Worm (Caenorhabditis elegans) whole organism, late embryonic: ENCODE measurements around the gene F15G9.2.

Experiments
- C08G9.2 ChIP-seq: sonication (generic microtip); optimal IDR thresholded peaks from 2 replicates; lab custom pipeline; 2016; ENCODE audit warnings: mild to moderate bottlenecking, missing genetic modification characterization, moderate library complexity, missing compliant biosample characterization
- K09A11.1 ChIP-seq: sonication (generic microtip); optimal IDR thresholded peaks from 2 replicates; lab custom pipeline; 2017; ENCODE audit warnings: antibody characterized with exemption, mild to moderate bottlenecking, missing genetic modification characterization, missing compliant biosample characterization; ENCODE audit not compliant: insufficient read depth
- Y22D7AL.16 ChIP-seq: sonication (generic microtip); optimal IDR thresholded peaks from 2 replicates; lab custom pipeline; 2016; ENCODE audit warnings: missing genetic modification characterization, missing compliant biosample characterization
- ceh-14 ChIP-seq: sonication (generic microtip); optimal IDR thresholded peaks from 2 replicates; lab custom pipeline; 2016; ENCODE audit warnings: missing genotype, missing genetic modification characterization, missing compliant biosample characterization
- ceh-18 ChIP-seq: sonication (generic microtip); optimal IDR thresholded peaks from 2 replicates; lab custom pipeline; 2016; ENCODE audit warnings: missing genetic modification characterization, missing compliant biosample characterization
- ceh-2 ChIP-seq: sonication (generic microtip); optimal IDR thresholded peaks from 2 replicates; lab custom pipeline; 2016; ENCODE audit warnings: missing genotype, missing genetic modification characterization, missing compliant biosample characterization
- ceh-24 ChIP-seq: sonication (generic microtip); optimal IDR thresholded peaks from 2 replicates; lab custom pipeline; 2016; ENCODE audit warnings: mild to moderate bottlenecking, missing genetic modification characterization, missing compliant biosample characterization
- ceh-48 ChIP-seq: sonication (generic microtip); optimal IDR thresholded peaks from 2 replicates; lab custom pipeline; 2016; ENCODE audit warnings: missing genetic modification characterization, inconsistent platforms, missing compliant biosample characterization
- ceh-6 ChIP-seq: fragments of 200-800 bp; sonication (Bioruptor generic); optimal IDR thresholded peaks from 2 replicates; lab custom pipeline; 2018; ENCODE audit warnings: mild to moderate bottlenecking, missing genetic modification characterization, missing compliant biosample characterization
- che-1 ChIP-seq: sonication (generic microtip); optimal IDR thresholded peaks from 2 replicates; lab custom pipeline; 2016; ENCODE audit warnings: mild to moderate bottlenecking, missing genetic modification characterization, missing compliant biosample characterization
- dmd-4 ChIP-seq: sonication (generic microtip); optimal IDR thresholded peaks from 2 replicates; lab custom pipeline; 2016; ENCODE audit warnings: borderline replicate concordance, missing genetic modification characterization, missing compliant biosample characterization
- elt-2 ChIP-seq: sonication (generic microtip); optimal IDR thresholded peaks from 2 replicates; lab custom pipeline; 2016; ENCODE audit warnings: missing genetic modification reagents, missing genetic modification characterization, missing compliant biosample characterization
- eyg-1 ChIP-seq: sonication (generic microtip); optimal IDR thresholded peaks from 2 replicates; lab custom pipeline; 2016; ENCODE audit warnings: missing genotype, missing genetic modification characterization, missing compliant biosample characterization
- fkh-10 ChIP-seq: fragments of 150-350 bp; optimal IDR thresholded peaks from 2 replicates; lab custom pipeline; 2014; ENCODE audit warnings: missing biosample characterization, missing genetic modification reagents, missing genetic modification characterization
- fkh-6 ChIP-seq: sonication (generic microtip); optimal IDR thresholded peaks from 2 replicates; lab custom pipeline; 2016; ENCODE audit warnings: missing genetic modification characterization, missing compliant biosample characterization
- hlh-13 ChIP-seq: fragments of 200-800 bp; sonication (Bioruptor generic); optimal IDR thresholded peaks from 2 replicates; lab custom pipeline; 2018; ENCODE audit warnings: mild to moderate bottlenecking, missing genetic modification characterization, missing compliant biosample characterization
- hlh-30 ChIP-seq: sonication (generic microtip); optimal IDR thresholded peaks from 2 replicates; lab custom pipeline; 2017; ENCODE audit warnings: antibody characterized with exemption, missing genetic modification characterization, missing compliant biosample characterization; ENCODE audit not compliant: insufficient read depth
- hlh-6 ChIP-seq: sonication (generic microtip); optimal IDR thresholded peaks from 2 replicates; lab custom pipeline; 2016; ENCODE audit warnings: missing genotype, missing genetic modification characterization, missing compliant biosample characterization
- lin-11 ChIP-seq: fragments of 200-800 bp; sonication (Bioruptor generic); optimal IDR thresholded peaks from 2 replicates; lab custom pipeline; 2018; ENCODE audit warnings: mild to moderate bottlenecking, missing genetic modification characterization, missing compliant biosample characterization
- madf-2 ChIP-seq: sonication (generic microtip); optimal IDR thresholded peaks from 2 replicates; lab custom pipeline; 2017; ENCODE audit warnings: missing genetic modification characterization, missing compliant biosample characterization
- mec-3 ChIP-seq: sonication (generic microtip); optimal IDR thresholded peaks from 2 replicates; lab custom pipeline; 2016; ENCODE audit warnings: borderline replicate concordance, missing genetic modification characterization, missing compliant biosample characterization
- odd-2 ChIP-seq: sonication (generic microtip); optimal IDR thresholded peaks from 2 replicates; lab custom pipeline; 2017; ENCODE audit warnings: antibody characterized with exemption, mild to moderate bottlenecking, missing genetic modification characterization, missing compliant biosample characterization
- pag-3 ChIP-seq: sonication (generic microtip); optimal IDR thresholded peaks from 2 replicates; lab custom pipeline; 2016; ENCODE audit warnings: missing compliant biosample characterization, missing genetic modification characterization, borderline replicate concordance
- pat-9 ChIP-seq: fragments of 200-800 bp; sonication (Bioruptor generic); optimal IDR thresholded peaks from 2 replicates; lab custom pipeline; 2018; ENCODE audit warnings: mild to moderate bottlenecking, missing genetic modification characterization, moderate library complexity, missing compliant biosample characterization
- pax-1 ChIP-seq: fragments of 150-350 bp; optimal IDR thresholded peaks from 2 replicates; lab custom pipeline; 2014; ENCODE audit warnings: missing biosample characterization, missing genetic modification characterization
- pha-2 ChIP-seq: sonication (generic microtip); optimal IDR thresholded peaks from 2 replicates; lab custom pipeline; 2017; ENCODE audit warnings: mild to moderate bottlenecking, missing genetic modification characterization, missing compliant biosample characterization
- pha-4 ChIP-seq: fragments of 150-350 bp; optimal IDR thresholded peaks from 2 replicates; lab custom pipeline; 2018; ENCODE audit warnings: missing biosample characterization, missing genetic modification reagents, missing genetic modification characterization
- pqm-1 ChIP-seq: sonication (generic microtip); optimal IDR thresholded peaks from 2 replicates; lab custom pipeline; 2016; ENCODE audit warnings: missing genetic modification characterization, missing compliant biosample characterization
- pros-1 ChIP-seq: fragments of 150-350 bp; optimal IDR thresholded peaks from 2 replicates; lab custom pipeline; 2014; ENCODE audit warnings: missing biosample characterization, missing genetic modification reagents, missing genetic modification characterization
- ref-2 ChIP-seq: sonication (generic microtip); optimal IDR thresholded peaks from 2 replicates; lab custom pipeline; 2016; ENCODE audit warnings: missing genetic modification characterization, missing compliant biosample characterization
- sdc-2 ChIP-seq: sonication (generic microtip); optimal IDR thresholded peaks from 2 replicates; lab custom pipeline; 2016; ENCODE audit warnings: missing genotype, missing genetic modification characterization, missing compliant biosample characterization
- sox-2 ChIP-seq: fragments of 200-800 bp; sonication (Bioruptor generic); IDR thresholded peaks from 2 replicates; pipeline ENCODE4 v1.3.6; 2022; ENCODE audit warnings: missing genetic modification reagents, missing genetic modification characterization, missing compliant biosample characterization
- syd-9 ChIP-seq: sonication (generic microtip); optimal IDR thresholded peaks from 2 replicates; lab custom pipeline; 2016; ENCODE audit warnings: mild to moderate bottlenecking, missing genetic modification characterization, moderate library complexity, missing compliant biosample characterization
- tbx-7 ChIP-seq: sonication (generic microtip); optimal IDR thresholded peaks from 2 replicates; lab custom pipeline; 2016; ENCODE audit warnings: missing genotype, missing genetic modification characterization, missing compliant biosample characterization
- unc-42 ChIP-seq: sonication (generic microtip); optimal IDR thresholded peaks from 2 replicates; lab custom pipeline; 2016; ENCODE audit warnings: missing genotype, missing genetic modification characterization, missing compliant biosample characterization
- unc-55 ChIP-seq: sonication (generic microtip); optimal IDR thresholded peaks from 2 replicates; lab custom pipeline; 2017; ENCODE audit warnings: missing biosample characterization, missing genetic modification reagents, missing genetic modification characterization
- zip-5 ChIP-seq: sonication (generic microtip); optimal IDR thresholded peaks from 2 replicates; lab custom pipeline; 2016; ENCODE audit warnings: missing genetic modification characterization, missing compliant biosample characterization
- ztf-16 ChIP-seq: sonication (generic microtip); optimal IDR thresholded peaks from 2 replicates; lab custom pipeline; 2017; ENCODE audit warnings: missing genetic modification characterization, missing compliant biosample characterization

F15G9.2 gene

DNA sequence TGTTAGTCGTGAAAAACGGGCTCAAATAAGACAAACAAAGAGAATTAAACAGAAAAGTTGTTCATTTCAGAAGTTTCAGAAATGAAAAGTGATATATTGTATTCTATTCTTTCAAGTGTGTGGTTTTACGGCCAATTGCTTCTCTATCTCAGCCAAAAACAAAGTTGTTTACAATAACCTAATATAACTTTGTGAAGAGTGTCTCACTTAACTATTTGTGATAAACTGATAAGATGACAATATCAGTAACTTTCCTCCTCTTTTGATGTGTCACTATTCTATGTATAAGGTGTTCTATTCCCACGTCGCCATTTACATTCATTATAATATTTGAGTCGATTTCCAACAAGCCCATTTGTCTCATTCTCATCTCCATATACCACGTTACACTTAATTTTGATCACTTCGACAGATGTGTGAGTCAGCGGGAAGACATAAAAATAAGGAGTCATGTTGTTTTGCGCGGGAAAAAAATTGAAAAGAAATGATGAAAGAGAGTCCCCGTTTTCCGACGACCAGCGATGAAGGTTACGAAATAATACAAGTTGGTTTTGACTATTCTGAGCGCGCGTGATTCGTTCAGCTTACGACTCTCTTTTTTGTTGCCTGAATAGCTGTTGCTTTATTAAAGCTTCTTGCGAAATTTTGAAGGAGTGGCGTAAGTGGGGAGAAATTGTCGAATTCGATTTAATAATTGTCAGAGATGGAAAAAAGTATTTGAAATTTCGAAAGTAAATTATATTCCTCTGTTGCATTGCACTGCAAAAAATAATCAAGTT, 8.1 kb downstream of the F15G9.2 start:
- TF ChIP-seq C08G9.2 (tag; lab: Kevin White, UChicago) (no peak), unc-42 (tag; lab: Kevin White, UChicago) (peak; percentile 53), pha-2 (tag; lab: Kevin White, UChicago) (no peak), ceh-18 (tag; lab: Kevin White, UChicago) (no peak), fkh-6 (tag; lab: Kevin White, UChicago) (no peak), syd-9 (no peak), elt-2 (tag; lab: Kevin White, UChicago) (peak; percentile 35), unc-55 (no peak), ztf-16 (no peak), zip-5 (no peak), pax-1 (tag; lab: Kevin White, UChicago) (no peak), K09A11.1 (no peak), tbx-7 (tag; lab: Kevin White, UChicago) (no peak), hlh-6 (tag; lab: Kevin White, UChicago) (no peak), lin-11 (tag; lab: Kevin White, UChicago) (no peak), ceh-14 (tag; lab: Kevin White, UChicago) (no peak)

DNA sequence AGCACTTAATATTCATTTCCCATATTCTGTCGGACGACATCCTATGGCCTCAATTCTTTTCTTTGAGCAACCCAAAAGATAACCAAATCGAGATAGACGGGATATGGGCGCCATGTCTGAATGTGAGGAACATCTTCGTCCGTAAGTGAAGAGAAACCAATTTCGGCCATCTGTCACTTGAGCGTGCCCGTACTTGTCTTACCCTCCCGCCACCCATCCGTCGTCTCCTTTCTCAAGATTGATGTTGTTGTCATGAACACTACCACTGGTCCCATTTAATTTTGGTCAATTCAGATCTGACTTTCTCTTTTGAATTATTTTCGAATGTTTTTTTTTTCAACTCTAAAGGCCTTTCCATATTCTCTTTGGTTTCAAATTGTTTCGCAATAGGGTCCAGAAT, 10.7 kb downstream of the F15G9.2 start:
- TF ChIP-seq hlh-30 (tag; lab: Kevin White, UChicago), result no peak
- TF ChIP-seq ceh-2 (tag; lab: Kevin White, UChicago), result no peak
- TF ChIP-seq sox-2, result no peak
- TF ChIP-seq hlh-6 (tag; lab: Kevin White, UChicago), result no peak
- TF ChIP-seq hlh-13 (GFP tag; lab: Kevin White, UChicago), result no peak
- peak; percentile 12 for TF ChIP-seq unc-42 (tag; lab: Kevin White, UChicago)

DNA sequence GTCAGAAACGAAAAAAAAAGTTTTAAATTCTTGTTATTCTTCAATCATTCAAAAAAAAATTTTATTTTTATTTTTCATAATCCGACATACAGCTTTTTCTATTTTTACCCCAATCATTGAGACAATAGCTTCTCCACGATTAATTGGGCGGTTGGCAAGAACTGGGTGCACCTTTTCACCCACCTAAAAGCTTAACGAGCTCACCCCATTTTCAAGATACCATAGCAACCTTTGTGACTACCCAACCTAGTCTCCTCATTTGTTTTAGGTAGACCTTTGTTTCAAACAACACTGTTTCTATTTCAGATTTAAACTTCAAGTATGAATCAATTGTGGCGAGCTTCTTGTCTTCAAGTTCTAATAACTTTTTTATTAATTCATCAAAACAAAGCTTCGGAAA, 15.2 kb downstream of the F15G9.2 start, which contains the start of gene dyf-7:
Gene dyf-7 (plus strand): TSS at position 301 of the 400 bp plus-strand sequence.
- TF ChIP-seq sox-2 (no peak), hlh-13 (GFP tag; lab: Kevin White, UChicago) (no peak), pat-9 (tag; lab: Kevin White, UChicago) (no peak), ceh-24 (tag; lab: Kevin White, UChicago) (no peak), che-1 (tag; lab: Kevin White, UChicago) (no peak), pros-1 (tag; lab: Kevin White, UChicago) (no peak), odd-2 (no peak), ceh-48 (tag; lab: Kevin White, UChicago) (no peak), dmd-4 (no peak), pha-2 (tag; lab: Kevin White, UChicago) (no peak), lin-11 (tag; lab: Kevin White, UChicago) (no peak), madf-2 (tag; lab: Kevin White, UChicago) (no peak), mec-3 (no peak), pqm-1 (no peak), fkh-10 (GFP tag; lab: Kevin White, UChicago) (no peak), pag-3 (tag; lab: Kevin White, UChicago) (no peak), Y22D7AL.16 (no peak), ceh-6 (GFP tag; lab: Kevin White, UChicago) (no peak), ref-2 (no peak), unc-42 (tag; lab: Kevin White, UChicago) (no peak)

DNA sequence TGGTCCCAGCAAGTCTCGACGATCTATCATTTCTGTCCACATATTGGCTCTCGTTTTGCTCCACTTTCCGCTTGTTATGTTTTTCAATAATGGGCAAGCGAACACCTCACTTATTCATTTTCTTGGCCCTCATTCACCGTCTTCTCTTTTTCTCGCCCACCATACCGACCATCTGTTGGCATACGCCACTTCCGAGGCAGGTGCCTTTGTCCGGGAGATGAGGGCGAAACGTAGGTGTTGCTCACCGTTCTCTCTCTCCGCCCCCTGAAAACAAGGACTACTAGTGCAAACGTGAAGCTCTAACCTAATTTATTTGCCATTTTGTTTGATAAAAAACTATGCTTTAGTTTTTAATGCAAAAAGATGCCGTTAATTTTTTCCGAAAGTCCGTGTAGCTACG, 15.9 kb downstream of the F15G9.2 start:
- TF ChIP-seq sdc-2 (tag; lab: Kevin White, UChicago) (no peak), pha-4 (tag; lab: Kevin White, UChicago) (no peak), eyg-1 (tag; lab: Kevin White, UChicago) (no peak), dmd-4 (no peak), pag-3 (tag; lab: Kevin White, UChicago) (no peak)
- TF ChIP-seq, all 69 proteins: peak for 0
